Worm (Caenorhabditis elegans): ENCODE data around the gene nlp-24.

DNA sequence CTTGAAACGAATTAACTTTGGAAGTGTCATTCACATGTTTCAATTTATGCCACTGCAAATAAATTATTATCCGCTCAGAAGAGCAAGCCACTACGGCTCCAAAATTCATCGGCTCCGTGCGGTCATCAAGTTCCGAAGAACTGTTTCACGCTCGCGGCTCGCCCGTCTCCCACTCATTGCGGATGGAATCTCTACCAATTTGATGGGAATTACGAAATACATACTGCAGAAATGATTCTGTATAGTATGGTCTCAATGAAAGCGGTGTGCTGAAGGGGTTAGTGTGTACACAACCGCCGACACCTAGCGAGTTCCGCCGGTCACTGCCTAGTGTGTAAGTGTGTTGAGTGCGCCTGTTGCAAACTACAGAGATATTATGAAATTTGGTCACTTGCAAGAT, 31.1 kb upstream of the nlp-24 start:
- no peak for TF ChIP-seq mep-1 (tag; optimal IDR thresholded peaks at IDR 0.05)
- TF ChIP-seq mxl-3 (GFP tag; optimal IDR thresholded peaks at IDR 0.05) = peak; percentile 36
- TF ChIP-seq nhr-237 (tag; optimal IDR thresholded peaks at IDR 0.05) = no peak
- TF ChIP-seq cey-2 (tag; optimal IDR thresholded peaks at IDR 0.05; ENCODE audit: borderline replicate concordance, insufficient read depth) = no peak
- TF ChIP-seq unc-130 (GFP tag; optimal IDR thresholded peaks at IDR 0.05) = no peak
- no peak for TF ChIP-seq daf-12 (tag; optimal IDR thresholded peaks at IDR 0.05)
- no peak for TF ChIP-seq lir-3 (tag; optimal IDR thresholded peaks at IDR 0.05)
- no peak for TF ChIP-seq nhr-6 (tag; optimal IDR thresholded peaks at IDR 0.05)
- TF ChIP-seq dpl-1 (GFP tag; optimal IDR thresholded peaks at IDR 0.05) = no peak
- no peak for TF ChIP-seq nhr-28 (tag; optimal IDR thresholded peaks at IDR 0.05)
- TF ChIP-seq dve-1 (tag; optimal IDR thresholded peaks at IDR 0.05; ENCODE audit: insufficient read depth) = no peak
- TF ChIP-seq nhr-77 (tag; optimal IDR thresholded peaks at IDR 0.05) = no peak
